Fruit fly (Drosophila melanogaster): ENCODE measurements around the gene alpha-PheRS.

The alpha-PheRS gene

DNA sequence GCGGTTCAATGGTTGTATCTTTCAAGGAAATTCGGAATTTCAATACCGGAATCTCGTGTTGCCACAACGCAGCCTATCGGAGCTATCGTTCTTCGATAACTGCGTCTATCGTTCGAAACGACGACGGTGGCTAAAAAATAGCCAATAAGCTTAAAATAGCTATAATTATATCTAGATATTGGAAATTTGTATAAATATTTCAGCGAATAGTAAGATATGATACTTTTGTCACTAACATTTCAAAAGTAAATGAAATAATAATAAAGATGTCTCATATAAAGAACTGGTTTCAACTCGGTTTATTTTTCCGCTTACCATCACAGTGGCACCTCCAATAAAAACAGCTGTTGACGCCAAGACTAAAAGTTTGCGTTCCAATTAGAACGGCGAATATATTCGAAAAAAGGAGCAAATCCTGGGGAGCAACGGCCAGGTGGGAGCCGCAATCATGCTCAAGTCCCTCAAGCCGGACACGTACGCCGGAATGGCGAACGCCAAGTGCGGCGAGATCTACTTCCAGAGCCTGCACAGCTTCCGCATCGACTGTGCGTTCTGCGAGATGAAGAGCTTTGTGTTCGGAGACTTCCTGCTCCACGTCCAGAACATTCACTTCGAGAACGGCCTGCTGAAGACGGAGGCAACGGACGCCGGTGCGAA is at the start of gene alpha-PheRS, which contains the start of gene CG2129:
alpha-PheRS (minus strand) TSS at position 102 of the 657 bp plus-strand sequence.
CG2129 (plus strand) TSS at position 339 of the 657 bp plus-strand sequence.
- peak; percentile 73 for TF ChIP-seq Mnt (GFP tag; optimal IDR thresholded peaks at IDR 0.05)
- no peak for TF ChIP-seq CG12768 (GFP tag; optimal IDR thresholded peaks at IDR 0.05)
- no peak for TF ChIP-seq ovo (GFP tag; optimal IDR thresholded peaks at IDR 0.05)
- TF ChIP-seq Crg-1 (GFP tag; optimal IDR thresholded peaks at IDR 0.05) = peak; percentile 22
- no peak for TF ChIP-seq kay (GFP tag; ENCODE audit: borderline replicate concordance)
- peak; percentile 66 for TF ChIP-seq CG14711 (tag; optimal IDR thresholded peaks at IDR 0.05)
- TF ChIP-seq CG7101 (tag; optimal IDR thresholded peaks at IDR 0.05) = peak; percentile 61
- TF ChIP-seq pad (GFP tag; optimal IDR thresholded peaks at IDR 0.05) = peak; percentile 13
- TF ChIP-seq bab1 (GFP tag; optimal IDR thresholded peaks at IDR 0.05) = peak; percentile 77
- peak; percentile 57 for TF ChIP-seq CG11617 (GFP tag; optimal IDR thresholded peaks at IDR 0.05)
- TF ChIP-seq CG1620 (GFP tag; optimal IDR thresholded peaks at IDR 0.05) = peak; percentile 44
- TF ChIP-seq CG7045 (GFP tag; optimal IDR thresholded peaks at IDR 0.05) = no peak
- TF ChIP-seq cnc (optimal IDR thresholded peaks at IDR 0.05) = no peak
- no peak for TF ChIP-seq Hr96 (GFP tag; optimal IDR thresholded peaks at IDR 0.05)
- peak; percentile 43 for TF ChIP-seq tj (GFP tag; optimal IDR thresholded peaks at IDR 0.05)

DNA sequence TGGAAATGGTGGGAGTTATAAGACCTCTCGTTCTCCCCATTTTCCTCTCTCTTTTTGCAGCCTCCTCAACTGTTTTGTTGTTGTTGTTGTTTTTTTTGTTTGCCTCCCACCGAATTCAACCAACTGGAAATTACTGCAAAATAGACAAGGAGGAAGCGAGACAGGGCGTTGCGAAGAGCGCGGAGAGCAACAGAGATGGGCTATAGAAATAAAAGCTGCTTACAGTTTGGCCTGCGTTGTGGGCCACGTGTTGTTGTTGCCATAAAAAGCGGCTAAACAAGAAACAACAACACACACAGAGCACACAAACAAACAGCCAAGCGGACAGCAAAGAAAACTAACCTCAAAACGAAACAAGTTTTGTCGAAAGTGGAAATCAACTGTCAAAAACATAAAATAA is 49.2 kb upstream of the alpha-PheRS start:
- TF ChIP-seq cnc (optimal IDR thresholded peaks at IDR 0.05) (no peak), CG14711 (tag; optimal IDR thresholded peaks at IDR 0.05) (no peak), ovo (GFP tag; optimal IDR thresholded peaks at IDR 0.05) (no peak), cic (GFP tag; optimal IDR thresholded peaks at IDR 0.05) (no peak), CG7045 (GFP tag; optimal IDR thresholded peaks at IDR 0.05) (no peak), CG1620 (GFP tag; optimal IDR thresholded peaks at IDR 0.05) (no peak)

DNA sequence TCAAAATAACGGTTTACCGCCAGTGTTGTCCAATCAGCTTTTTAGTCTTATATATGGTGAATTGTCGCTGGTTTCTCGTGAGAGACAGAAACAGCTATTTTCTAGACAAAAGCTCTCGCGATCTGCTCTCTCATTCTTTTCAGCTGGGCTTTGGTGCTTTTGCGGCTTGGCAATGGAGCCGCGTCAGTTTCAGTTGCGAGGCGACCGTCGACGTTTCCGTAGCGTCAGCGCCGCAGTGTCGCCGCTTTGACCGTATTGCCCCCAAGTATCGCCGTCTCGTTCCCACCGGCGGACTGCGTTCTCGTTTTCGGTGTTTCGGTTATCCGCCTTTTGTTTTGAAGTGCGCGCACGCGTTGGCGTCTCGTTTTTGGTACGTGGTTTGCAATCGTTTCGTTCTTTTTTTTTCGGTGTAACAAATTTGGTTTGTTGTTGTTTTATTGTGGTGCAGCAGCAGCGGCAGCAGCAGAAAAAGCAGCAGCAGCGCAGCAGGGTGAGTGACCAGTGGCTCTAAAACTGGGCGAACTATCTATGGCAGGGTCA is 47.7 kb upstream of the alpha-PheRS start:
- TF ChIP-seq CG14711 (tag; optimal IDR thresholded peaks at IDR 0.05) (no peak), CG7045 (GFP tag; optimal IDR thresholded peaks at IDR 0.05) (no peak), Mnt (GFP tag; optimal IDR thresholded peaks at IDR 0.05) (peak; percentile 16), bab1 (GFP tag; optimal IDR thresholded peaks at IDR 0.05) (peak; percentile 87), kay (GFP tag; ENCODE audit: borderline replicate concordance) (peak; percentile 85), CG12768 (GFP tag; optimal IDR thresholded peaks at IDR 0.05) (peak; percentile 28), pad (GFP tag; optimal IDR thresholded peaks at IDR 0.05) (peak; percentile 8), tj (GFP tag; optimal IDR thresholded peaks at IDR 0.05) (peak; percentile 74), CG1620 (GFP tag; optimal IDR thresholded peaks at IDR 0.05) (peak; percentile 18), CG7101 (tag; optimal IDR thresholded peaks at IDR 0.05) (peak; percentile 22), Hr96 (GFP tag; optimal IDR thresholded peaks at IDR 0.05) (no peak), CG33017 (tag; optimal IDR thresholded peaks at IDR 0.05) (no peak), cnc (optimal IDR thresholded peaks at IDR 0.05) (no peak), Clk (GFP tag; optimal IDR thresholded peaks at IDR 0.05) (no peak), Crg-1 (GFP tag; optimal IDR thresholded peaks at IDR 0.05) (no peak), CG11617 (GFP tag; optimal IDR thresholded peaks at IDR 0.05) (no peak), CG5204 (GFP tag; optimal IDR thresholded peaks at IDR 0.05) (no peak), ovo (GFP tag; optimal IDR thresholded peaks at IDR 0.05) (peak; percentile 90), cic (GFP tag; optimal IDR thresholded peaks at IDR 0.05) (no peak), toe (GFP tag; optimal IDR thresholded peaks at IDR 0.05) (peak; percentile 30)

DNA sequence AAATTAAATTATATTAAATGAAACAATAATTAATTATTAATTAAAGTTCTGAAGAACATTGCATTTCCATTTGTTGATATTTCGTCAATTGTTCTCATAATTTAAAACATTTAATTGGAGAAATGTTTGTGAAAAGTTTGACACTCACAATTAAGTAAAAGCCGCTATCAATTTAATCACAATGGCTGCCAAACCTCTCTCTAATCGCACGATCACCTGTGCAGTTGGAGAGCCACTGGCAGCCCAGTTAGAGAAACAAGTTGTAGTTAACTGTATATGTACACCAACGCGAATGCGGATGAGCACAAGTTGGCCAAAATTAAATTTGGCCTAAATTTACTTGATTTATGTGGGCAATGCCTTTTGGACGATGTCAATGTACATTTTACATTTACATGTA is 46.8 kb upstream of the alpha-PheRS start:
- no peak for TF ChIP-seq CG1620 (GFP tag; optimal IDR thresholded peaks at IDR 0.05)
- TF ChIP-seq CG7045 (GFP tag; optimal IDR thresholded peaks at IDR 0.05) = no peak
- no peak for TF ChIP-seq Mnt (GFP tag; optimal IDR thresholded peaks at IDR 0.05)
- TF ChIP-seq Crg-1 (GFP tag; optimal IDR thresholded peaks at IDR 0.05) = no peak
- TF ChIP-seq kay (GFP tag; ENCODE audit: borderline replicate concordance) = no peak
- no peak for TF ChIP-seq CG11617 (GFP tag; optimal IDR thresholded peaks at IDR 0.05)
- no peak for TF ChIP-seq CG12768 (GFP tag; optimal IDR thresholded peaks at IDR 0.05)
- TF ChIP-seq CG33017 (tag; optimal IDR thresholded peaks at IDR 0.05) = no peak

DNA sequence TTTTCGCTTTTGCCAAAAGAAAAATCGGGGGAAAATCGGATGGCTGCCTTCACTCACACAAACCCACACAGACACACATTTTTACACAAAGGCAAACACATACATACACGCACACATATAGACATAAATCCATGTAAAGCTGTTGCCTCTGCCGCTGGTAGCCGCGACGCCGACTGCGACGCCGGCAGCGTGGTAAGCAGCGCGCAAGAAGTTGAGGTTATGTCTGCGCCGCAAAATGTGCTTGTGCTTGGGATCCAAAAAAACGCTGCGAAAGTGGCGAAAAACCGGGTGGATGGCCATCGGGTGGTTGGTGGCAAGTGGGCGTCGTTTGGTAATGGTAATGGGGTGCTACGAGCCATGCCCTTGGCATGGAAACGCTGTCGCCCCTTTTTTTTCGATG is 34.5 kb upstream of the alpha-PheRS start:
- TF ChIP-seq Mnt (GFP tag; optimal IDR thresholded peaks at IDR 0.05) (no peak), CG12768 (GFP tag; optimal IDR thresholded peaks at IDR 0.05) (no peak), kay (GFP tag; ENCODE audit: borderline replicate concordance) (no peak), Crg-1 (GFP tag; optimal IDR thresholded peaks at IDR 0.05) (no peak), CG7101 (tag; optimal IDR thresholded peaks at IDR 0.05) (no peak), bab1 (GFP tag; optimal IDR thresholded peaks at IDR 0.05) (no peak), CG7045 (GFP tag; optimal IDR thresholded peaks at IDR 0.05) (no peak), cic (GFP tag; optimal IDR thresholded peaks at IDR 0.05) (no peak)

DNA sequence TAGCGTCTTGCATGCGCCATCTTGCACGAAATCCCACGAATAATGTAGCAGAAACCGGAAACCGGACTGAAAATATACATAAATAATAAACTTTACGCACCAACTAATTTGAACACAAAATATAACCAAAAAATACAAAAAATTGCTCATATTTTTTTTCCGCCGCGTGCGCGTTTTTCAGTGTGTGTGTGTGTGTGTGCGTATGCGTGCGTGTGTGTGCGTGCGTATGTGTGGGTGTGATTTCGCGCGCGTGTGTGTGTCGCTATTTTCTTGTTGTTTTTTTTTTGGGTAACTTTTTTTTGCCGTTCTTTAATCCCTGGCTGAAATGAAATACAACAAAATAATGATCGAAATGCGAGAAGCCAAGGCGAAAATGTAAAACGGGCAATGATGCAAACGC is 33.6 kb upstream of the alpha-PheRS start:
- TF ChIP-seq bab1 (GFP tag; optimal IDR thresholded peaks at IDR 0.05) (no peak), CG14711 (tag; optimal IDR thresholded peaks at IDR 0.05) (no peak), cic (GFP tag; optimal IDR thresholded peaks at IDR 0.05) (no peak), CG1620 (GFP tag; optimal IDR thresholded peaks at IDR 0.05) (no peak), CG33017 (tag; optimal IDR thresholded peaks at IDR 0.05) (no peak), CG12768 (GFP tag; optimal IDR thresholded peaks at IDR 0.05) (no peak), CG7101 (tag; optimal IDR thresholded peaks at IDR 0.05) (no peak), Mnt (GFP tag; optimal IDR thresholded peaks at IDR 0.05) (no peak), toe (GFP tag; optimal IDR thresholded peaks at IDR 0.05) (no peak), CG7045 (GFP tag; optimal IDR thresholded peaks at IDR 0.05) (no peak)
